Worm (Caenorhabditis elegans) whole organism, L2 larva: ENCODE measurements around the gene ZC204.12.
A peak's percentile ranks its signal among the peaks of the same experiment; 100 is the strongest.
"Not testable (repeated sequence)": the region's sequence is repeated elsewhere in the genome, so short reads cannot be mapped to it uniquely, and the experiment has no call there.

ENCODE experiments used
- F13H6.1 ChIP-seq: sonication (generic microtip); optimal IDR thresholded peaks from 2 replicates; lab custom pipeline; 2016; ENCODE audit warnings: missing genetic modification characterization, missing compliant biosample characterization
- R02D3.7 ChIP-seq: fragments of 150-350 bp; optimal IDR thresholded peaks from 2 replicates; lab custom pipeline; 2014; ENCODE audit warnings: missing biosample characterization, missing genetic modification characterization
- alr-1 ChIP-seq: fragments of 150-350 bp; optimal IDR thresholded peaks from 2 replicates; lab custom pipeline; 2014; ENCODE audit warnings: missing biosample characterization, missing genetic modification characterization
- aly-2 ChIP-seq: fragments of 150-350 bp; optimal IDR thresholded peaks from 2 replicates; lab custom pipeline; 2014; ENCODE audit warnings: missing biosample characterization, missing genetic modification characterization
- ama-1 ChIP-seq: fragments of 150-350 bp; optimal IDR thresholded peaks from 2 replicates; lab custom pipeline; 2018; ENCODE audit warnings: inconsistent platforms
- blmp-1 ChIP-seq: sonication (generic microtip); optimal IDR thresholded peaks from 2 replicates; lab custom pipeline; 2017; ENCODE audit warnings: missing genetic modification characterization, mild to moderate bottlenecking, missing compliant biosample characterization, antibody characterized with exemption, moderate library complexity; ENCODE audit not compliant: insufficient read depth
- ceh-16 ChIP-seq: fragments of 150-350 bp; optimal IDR thresholded peaks from 2 replicates; lab custom pipeline; 2014; ENCODE audit warnings: missing biosample characterization, missing genetic modification characterization
- dmd-4 ChIP-seq: sonication (generic microtip); optimal IDR thresholded peaks from 2 replicates; lab custom pipeline; 2017; ENCODE audit warnings: missing biosample characterization, missing genetic modification characterization
- egl-27 ChIP-seq: sonication (generic microtip); optimal IDR thresholded peaks from 3 replicates; lab custom pipeline; 2017; ENCODE audit warnings: missing biosample characterization, missing genetic modification reagents, missing genetic modification characterization
- fos-1 ChIP-seq: fragments of 150-350 bp; optimal IDR thresholded peaks from 2 replicates; lab custom pipeline; 2014; ENCODE audit warnings: missing biosample characterization, missing genetic modification characterization
- lin-13 ChIP-seq: fragments of 150-350 bp; optimal IDR thresholded peaks from 2 replicates; lab custom pipeline; 2014; ENCODE audit warnings: missing biosample characterization, missing genetic modification reagents, missing genetic modification characterization
- lsy-2 ChIP-seq, 2 experiments: fragments of 150-350 bp in 1 of 2; sonication (generic microtip) in 1 of 2; optimal IDR thresholded peaks; 2 replicates each; lab custom pipeline; 2014 to 2017; ENCODE audit warnings: missing biosample characterization in 2 of 2, missing genetic modification characterization in 2 of 2
- mbf-1 ChIP-seq: sonication (generic microtip); optimal IDR thresholded peaks from 2 replicates; lab custom pipeline; 2017; ENCODE audit warnings: missing biosample characterization, missing genetic modification characterization
- mdl-1 ChIP-seq, 2 experiments: fragments of 150-350 bp in 1 of 2; sonication (generic microtip) in 1 of 2; optimal IDR thresholded peaks; 2 replicates each; lab custom pipeline; 2017; ENCODE audit warnings: missing biosample characterization in 2 of 2, missing genetic modification characterization in 2 of 2
- nhr-11 ChIP-seq: fragments of 150-350 bp; optimal IDR thresholded peaks from 2 replicates; lab custom pipeline; 2014; ENCODE audit warnings: missing biosample characterization, missing genetic modification characterization
- nhr-12 ChIP-seq: fragments of 150-350 bp; optimal IDR thresholded peaks from 2 replicates; lab custom pipeline; 2014; ENCODE audit warnings: missing biosample characterization, missing genetic modification characterization
- nhr-129 ChIP-seq: fragments of 150-350 bp; optimal IDR thresholded peaks from 2 replicates; lab custom pipeline; 2014; ENCODE audit warnings: missing biosample characterization, missing genetic modification characterization
- nhr-21 ChIP-seq: fragments of 150-350 bp; optimal IDR thresholded peaks from 2 replicates; lab custom pipeline; 2014; ENCODE audit warnings: missing biosample characterization, missing genetic modification characterization
- nhr-23 ChIP-seq: fragments of 150-350 bp; optimal IDR thresholded peaks from 2 replicates; lab custom pipeline; 2014; ENCODE audit warnings: missing biosample characterization, missing genetic modification reagents, missing genetic modification characterization
- nhr-25 ChIP-seq: fragments of 150-350 bp; sonication (generic microtip); optimal IDR thresholded peaks from 3 replicates; lab custom pipeline; 2014; ENCODE audit warnings: missing biosample characterization, missing genetic modification characterization
- nhr-6 ChIP-seq: fragments of 150-350 bp; optimal IDR thresholded peaks from 2 replicates; lab custom pipeline; 2014; ENCODE audit warnings: missing biosample characterization, missing genetic modification characterization
- peb-1 ChIP-seq: fragments of 150-350 bp; optimal IDR thresholded peaks from 2 replicates; lab custom pipeline; 2014; ENCODE audit warnings: missing biosample characterization, missing genetic modification characterization
- skn-1 ChIP-seq: sonication (generic microtip); optimal IDR thresholded peaks from 2 replicates; lab custom pipeline; 2017; ENCODE audit warnings: missing biosample characterization, missing genetic modification characterization
- sma-9 ChIP-seq, 2 experiments: fragments of 150-350 bp in 1 of 2; sonication (generic microtip) in 1 of 2; optimal IDR thresholded peaks; 2 replicates each; lab custom pipeline; 2014 to 2016; ENCODE audit warnings: missing genetic modification characterization in 2 of 2, mild to moderate bottlenecking in 1 of 2, missing biosample characterization in 1 of 2, missing compliant biosample characterization in 1 of 2, missing genetic modification reagents in 1 of 2, moderate library complexity in 1 of 2
- unc-55 ChIP-seq: fragments of 150-350 bp; sonication (generic microtip); optimal IDR thresholded peaks from 3 replicates; lab custom pipeline; 2014; ENCODE audit warnings: missing biosample characterization, missing genetic modification reagents, missing genetic modification characterization
- unc-62 ChIP-seq: fragments of 150-350 bp; optimal IDR thresholded peaks from 2 replicates; lab custom pipeline; 2014; ENCODE audit warnings: missing biosample characterization, missing genetic modification reagents, missing genetic modification characterization
- zag-1 ChIP-seq: fragments of 150-350 bp; optimal IDR thresholded peaks from 2 replicates; lab custom pipeline; 2014; ENCODE audit warnings: missing biosample characterization, missing genetic modification characterization
- ztf-1 ChIP-seq: fragments of 200-800 bp; sonication (Bioruptor generic); conservative IDR thresholded peaks from 2 replicates; pipeline ENCODE4 v1.3.6; 2022; ENCODE audit warnings: missing genetic modification characterization, missing compliant biosample characterization

The ZC204.12 gene

ce11 chrII:1663516-1663915 lies 6.4 kb upstream of the ZC204.12 start, which contains the start of gene duxl-1:
Gene duxl-1 (plus strand): TSS chrII:1663699.
- TF ChIP-seq sma-9 (GFP tag; optimal IDR thresholded peaks at IDR 0.05; lab: Kevin White, UChicago) (peak; percentile 52), sma-9 (tag; optimal IDR thresholded peaks at IDR 0.05; lab: Kevin White, UChicago) (no peak), blmp-1 (tag; lab: Kevin White, UChicago) (no peak), fos-1 (tag; lab: Kevin White, UChicago) (peak; percentile 49), lin-13 (GFP tag; lab: Kevin White, UChicago) (no peak), nhr-129 (tag; lab: Kevin White, UChicago) (peak; percentile 11), unc-55 (GFP tag; lab: Kevin White, UChicago) (peak; percentile 24), F13H6.1 (tag; lab: Kevin White, UChicago) (peak; percentile 74)

DNA sequence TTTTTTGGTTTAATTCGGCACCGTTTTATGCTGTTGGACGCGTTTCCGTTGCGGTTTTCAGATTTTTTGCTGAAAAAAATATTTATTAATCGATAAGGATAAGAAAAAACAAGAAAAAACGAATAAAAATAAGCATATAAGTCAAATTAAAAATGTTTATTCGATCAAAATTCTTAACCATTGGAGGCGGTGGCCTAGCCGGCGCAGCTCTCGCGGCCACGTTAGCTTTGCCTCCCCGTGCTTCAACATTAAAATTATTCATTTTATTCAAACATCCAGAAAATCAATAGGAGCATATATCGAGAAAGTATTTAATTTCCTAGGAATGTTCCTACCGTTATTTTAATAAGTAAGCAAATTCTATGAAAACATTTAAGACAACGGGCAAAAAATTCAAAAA lies 5.8 kb upstream of the ZC204.12 start, which contains the start of gene ZC204.14:
Gene ZC204.14 (minus strand): TSS at position 69 of the 400 bp plus-strand sequence.
- no peak for TF ChIP-seq aly-2
- TF ChIP-seq R02D3.7 (tag; lab: Kevin White, UChicago), result no peak
- peak in 1 of 2 experiments; percentile 41 for TF ChIP-seq lsy-2 (tag; optimal IDR thresholded peaks at IDR 0.05; lab: Kevin White, UChicago)

DNA sequence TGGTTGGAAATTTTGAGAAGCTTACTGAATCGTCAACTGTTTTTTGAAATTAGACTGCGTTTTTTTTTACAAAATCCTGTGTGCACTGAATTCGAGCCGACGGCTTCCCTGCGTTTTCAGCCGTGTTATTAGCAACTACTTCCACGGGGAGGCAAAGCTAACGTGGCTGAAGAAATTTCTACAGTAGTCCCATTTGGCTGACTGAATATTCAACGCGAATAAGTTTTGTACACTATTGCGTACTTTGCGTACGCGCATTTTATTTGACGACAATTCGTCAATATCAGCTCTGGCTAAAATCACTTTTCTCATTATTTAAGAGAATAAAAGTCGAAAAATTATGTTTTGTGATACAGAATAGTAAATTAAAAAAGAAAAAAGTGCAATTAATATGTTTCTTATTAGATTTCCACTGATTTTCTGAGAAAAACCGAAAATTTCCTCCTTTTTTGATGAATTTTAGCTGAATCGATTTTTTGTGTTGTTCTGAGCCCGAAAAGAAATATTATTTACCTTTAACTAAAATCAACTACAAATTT lies 4.3 kb upstream of the ZC204.12 start:
- peak in 1 of 2 experiments; percentile 33 for TF ChIP-seq lsy-2 (tag; optimal IDR thresholded peaks at IDR 0.05; lab: Kevin White, UChicago)

- TF ChIP-seq peb-1; egl-27 (tag; lab: Kevin White, UChicago); lsy-2 (tag; optimal IDR thresholded peaks at IDR 0.05; lab: Kevin White, UChicago): not testable (repeated sequence)
Observed at ce11 chrII:1660888-1661287, 3.8 kb upstream of the ZC204.12 start, which contains the start of gene ZC204.13. Gene ZC204.13 (minus strand): TSS chrII:1660988.

DNA sequence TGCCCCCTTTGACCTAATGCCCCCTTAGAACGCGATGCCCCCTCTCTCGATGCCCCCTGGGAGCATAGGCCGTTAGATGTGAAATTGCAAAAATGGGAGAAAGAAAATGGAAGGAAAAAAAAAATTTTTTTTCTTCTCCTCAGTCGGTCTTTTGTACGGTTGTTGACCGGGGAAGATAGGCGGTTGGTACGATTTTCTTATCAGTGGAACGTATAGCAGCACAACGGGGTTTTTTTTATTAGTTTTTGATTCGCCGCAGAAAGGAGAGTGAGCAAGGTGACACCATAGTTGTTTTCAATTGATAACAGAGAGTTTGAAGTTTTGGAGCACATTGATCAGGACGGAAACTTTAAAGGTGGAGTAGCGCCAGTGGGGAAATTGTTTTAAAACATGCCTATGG lies 2.6 kb upstream of the ZC204.12 start:
- TF ChIP-seq fos-1 (tag; lab: Kevin White, UChicago), result peak; percentile 21

- TF ChIP-seq skn-1 (tag; lab: Kevin White, UChicago), result no peak
- no peak for TF ChIP-seq zag-1 (tag; lab: Kevin White, UChicago)
- no peak for TF ChIP-seq nhr-23 (tag; lab: Kevin White, UChicago)
- TF ChIP-seq peb-1, result no peak
- no peak for TF ChIP-seq ztf-1
- no peak for TF ChIP-seq nhr-21 (tag; lab: Kevin White, UChicago)
- TF ChIP-seq nhr-11, result no peak
- no peak for TF ChIP-seq alr-1
- TF ChIP-seq, all 48 proteins: peak for 0
Observed at ce11 chrII:1654917-1655316, 2.2 kb downstream of the ZC204.12 start, which contains the start of gene btb-12. Gene btb-12 (plus strand): TSS chrII:1655217.

- TF ChIP-seq nhr-6, result no peak
- TF ChIP-seq skn-1 (tag; lab: Kevin White, UChicago), result no peak
Observed at ce11 chrII:1653397-1653796, 3.7 kb downstream of the ZC204.12 start, which contains the start of gene fbxb-15. Gene fbxb-15 (minus strand): TSS chrII:1653497.

ce11 chrII:1651804-1652203 lies 5.3 kb downstream of the ZC204.12 start, which contains the start of gene fbxb-16:
Gene fbxb-16 (minus strand): TSS chrII:1651904.
- TF ChIP-seq nhr-12 (tag; lab: Kevin White, UChicago) (no peak), nhr-25 (tag; lab: Kevin White, UChicago) (no peak), blmp-1 (tag; lab: Kevin White, UChicago) (no peak), egl-27 (tag; lab: Kevin White, UChicago) (no peak), ama-1 (no peak), lsy-2 (tag; optimal IDR thresholded peaks at IDR 0.05; lab: Kevin White, UChicago) (no peak), unc-62 (GFP tag; lab: Kevin White, UChicago) (no peak), mdl-1 (tag; optimal IDR thresholded peaks at IDR 0.05; lab: Kevin White, UChicago) (no peak), lin-13 (GFP tag; lab: Kevin White, UChicago) (no peak), unc-55 (GFP tag; lab: Kevin White, UChicago) (no peak), dmd-4 (tag; lab: Kevin White, UChicago) (no peak), sma-9 (GFP tag; optimal IDR thresholded peaks at IDR 0.05; lab: Kevin White, UChicago) (no peak), sma-9 (tag; optimal IDR thresholded peaks at IDR 0.05; lab: Kevin White, UChicago) (no peak), ztf-1 (no peak), mbf-1 (tag; lab: Kevin White, UChicago) (no peak), nhr-11 (no peak), ceh-16 (tag; lab: Kevin White, UChicago) (no peak), alr-1 (no peak)
